Worm (Caenorhabditis elegans): ENCODE results near the gene acbp-6.

The acbp-6 gene

DNA sequence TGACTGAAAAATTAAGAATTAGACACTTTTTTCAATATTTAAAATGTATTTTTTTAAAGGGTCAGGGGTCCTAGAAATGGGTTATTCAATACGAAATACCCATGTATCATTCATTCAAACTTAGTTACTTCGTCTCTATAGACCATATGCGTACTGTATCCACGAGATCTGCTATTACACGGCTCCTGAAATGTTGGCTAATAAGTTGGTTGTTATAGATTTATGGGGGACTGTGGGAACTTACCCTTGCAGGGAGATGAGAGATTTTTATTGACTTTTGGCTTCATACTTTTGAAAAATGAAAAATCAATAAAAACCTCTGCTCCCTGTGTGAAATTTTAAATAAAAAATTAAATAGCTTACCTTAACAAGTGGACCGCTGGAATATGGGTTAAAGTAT lies 5.4 kb upstream of the acbp-6 start:
- no peak for TF ChIP-seq klf-2 (GFP tag; conservative IDR thresholded peaks at IDR 0.05)
- no peak for TF ChIP-seq ref-1 (GFP tag; conservative IDR thresholded peaks at IDR 0.05)
- TF ChIP-seq flt-1 (GFP tag; IDR thresholded peaks at IDR 0.05): no peak
- TF ChIP-seq cog-1 (tag; optimal IDR thresholded peaks at IDR 0.05): no peak

DNA sequence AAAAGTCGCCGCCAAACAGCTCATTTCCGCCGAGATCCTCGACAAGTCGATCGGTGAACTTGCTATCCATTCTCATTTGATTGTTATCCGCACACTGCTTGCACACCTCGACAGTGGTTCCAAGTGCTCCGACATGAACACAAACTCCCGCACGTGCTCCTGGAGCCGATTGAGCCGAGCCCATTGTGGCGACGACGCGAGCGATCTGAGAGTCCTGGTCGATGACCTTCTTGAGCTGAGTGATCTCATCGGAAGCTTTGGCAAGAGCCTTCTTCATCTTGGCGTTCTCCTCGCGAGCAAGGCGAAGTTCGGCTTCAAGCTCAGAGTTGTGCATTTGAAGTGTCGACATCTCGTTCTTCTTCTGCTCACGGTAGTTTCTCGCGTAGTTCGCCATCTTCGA lies 4.9 kb upstream of the acbp-6 start:
- TF ChIP-seq med-1 (GFP tag; optimal IDR thresholded peaks at IDR 0.05; ENCODE audit: insufficient read depth) (no peak), cog-1 (tag; optimal IDR thresholded peaks at IDR 0.05) (no peak), tab-1 (GFP tag; IDR thresholded peaks at IDR 0.05) (no peak), flt-1 (GFP tag; IDR thresholded peaks at IDR 0.05) (no peak), klf-2 (GFP tag; conservative IDR thresholded peaks at IDR 0.05) (no peak)

DNA sequence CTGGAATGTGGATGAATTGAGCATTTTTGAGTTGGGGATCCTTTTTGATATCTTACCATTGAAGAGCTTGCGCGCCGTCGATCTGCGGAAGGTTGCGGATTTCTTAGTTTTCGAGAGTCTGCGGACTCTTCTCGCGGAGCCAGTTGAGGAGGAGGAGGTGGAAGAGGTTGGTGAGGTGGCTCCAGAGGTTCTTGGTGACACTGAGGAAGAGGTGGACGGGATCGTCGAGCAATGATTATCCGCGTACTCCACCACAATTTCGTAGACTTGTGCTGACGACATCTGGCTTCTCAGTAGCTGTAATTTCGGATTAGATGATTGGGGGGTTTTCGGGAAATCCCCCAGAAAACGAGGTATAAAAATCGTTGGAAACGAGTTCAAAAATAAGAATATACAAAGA lies 3.8 kb upstream of the acbp-6 start, which contains the start of gene Y17G7B.21:
Y17G7B.21 (minus strand) TSS at position 299 of the 400 bp plus-strand sequence.
- TF ChIP-seq cog-1 (tag; optimal IDR thresholded peaks at IDR 0.05) (no peak), flt-1 (GFP tag; IDR thresholded peaks at IDR 0.05) (0 out of 2 replicates have a peak, but pooled peaks have one; percentile 50), tab-1 (GFP tag; IDR thresholded peaks at IDR 0.05) (no peak)

DNA sequence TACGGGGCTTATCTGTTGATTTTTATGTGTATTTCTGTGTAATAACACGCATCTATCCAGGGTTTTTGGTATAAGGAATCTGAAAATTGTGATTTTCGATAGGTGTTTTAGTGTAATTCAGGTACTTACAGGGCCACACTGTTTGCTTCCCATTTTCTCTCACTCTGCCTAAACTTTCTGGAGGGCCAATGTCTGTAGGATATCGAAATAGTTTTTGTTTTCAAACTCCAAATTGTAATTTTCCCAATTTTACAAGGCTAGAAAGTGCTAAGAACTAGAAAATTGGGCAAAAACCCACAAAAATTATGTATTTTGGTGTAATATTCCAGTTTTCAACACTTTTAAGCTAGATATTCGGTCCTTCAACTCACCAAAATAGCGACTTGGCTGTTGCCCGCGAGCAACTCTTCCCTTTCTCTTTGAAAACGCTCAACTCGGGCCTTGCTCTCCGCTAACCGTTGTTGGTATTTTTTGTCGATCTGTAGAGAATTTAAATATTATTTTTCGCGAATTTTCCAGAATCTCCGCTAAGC lies 3.3 kb upstream of the acbp-6 start:
- no peak for TF ChIP-seq ref-1 (GFP tag; conservative IDR thresholded peaks at IDR 0.05)
- TF ChIP-seq ztf-29 (GFP tag; IDR thresholded peaks at IDR 0.05): no peak
- TF ChIP-seq klf-2 (GFP tag; conservative IDR thresholded peaks at IDR 0.05): no peak
- TF ChIP-seq med-1 (GFP tag; optimal IDR thresholded peaks at IDR 0.05; ENCODE audit: insufficient read depth): no peak
- no peak for TF ChIP-seq ztf-23 (GFP tag; IDR thresholded peaks at IDR 0.05)
- TF ChIP-seq cog-1 (tag; optimal IDR thresholded peaks at IDR 0.05): no peak
- TF ChIP-seq flt-1 (GFP tag; IDR thresholded peaks at IDR 0.05): no peak
- no peak for TF ChIP-seq T22C8.4 (GFP tag; IDR thresholded peaks at IDR 0.05)
- no peak for TF ChIP-seq tab-1 (GFP tag; IDR thresholded peaks at IDR 0.05)

DNA sequence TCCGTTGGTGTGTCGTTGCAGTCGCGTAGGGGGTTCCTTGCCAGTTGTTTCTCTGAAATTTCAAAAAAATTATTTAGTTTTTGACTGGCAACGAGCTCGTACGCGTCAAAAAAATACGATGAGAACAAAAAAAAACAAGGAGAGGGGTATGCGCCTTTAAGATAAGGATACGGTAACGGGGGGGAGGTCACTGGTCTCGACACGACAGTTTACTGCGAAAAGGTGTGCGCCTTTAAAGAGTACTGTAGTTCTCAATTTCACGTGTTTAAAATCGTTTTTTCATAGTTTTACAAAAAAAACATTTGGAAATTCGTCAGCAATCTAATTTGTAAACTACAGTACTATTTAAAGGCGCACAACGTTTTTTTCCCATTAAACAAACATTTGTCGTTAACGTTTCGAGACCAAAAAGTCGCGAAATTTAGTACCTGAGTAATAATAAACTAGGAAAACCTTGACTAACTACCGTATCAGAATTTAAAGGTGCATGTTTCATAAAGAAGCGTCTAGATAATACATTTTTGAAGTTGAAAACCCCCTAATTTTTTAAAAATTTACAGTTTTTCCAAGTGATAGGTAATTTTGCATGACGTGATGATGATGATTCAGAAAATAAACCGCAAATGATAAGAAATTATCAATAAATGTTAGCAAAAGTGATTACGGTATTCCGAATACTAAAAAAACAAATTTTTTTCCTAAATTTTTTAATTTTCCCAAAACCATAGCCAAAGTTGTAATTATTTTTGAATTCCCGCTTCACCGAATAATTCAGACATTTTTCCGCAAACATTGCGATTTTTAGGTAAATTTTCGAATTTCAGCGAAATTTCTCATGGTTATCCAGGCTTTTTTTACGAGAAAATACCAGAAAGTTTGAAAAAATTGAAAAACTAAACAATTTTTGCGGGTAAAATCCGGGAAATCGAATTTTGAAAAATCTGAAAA lies 790 bp upstream of the acbp-6 start:
- TF ChIP-seq med-1 (GFP tag; optimal IDR thresholded peaks at IDR 0.05; ENCODE audit: insufficient read depth) (no peak), ref-1 (GFP tag; conservative IDR thresholded peaks at IDR 0.05) (no peak), tab-1 (GFP tag; IDR thresholded peaks at IDR 0.05) (no peak), flt-1 (GFP tag; IDR thresholded peaks at IDR 0.05) (no peak), ztf-29 (GFP tag; IDR thresholded peaks at IDR 0.05) (no peak), T22C8.4 (GFP tag; IDR thresholded peaks at IDR 0.05) (no peak)

DNA sequence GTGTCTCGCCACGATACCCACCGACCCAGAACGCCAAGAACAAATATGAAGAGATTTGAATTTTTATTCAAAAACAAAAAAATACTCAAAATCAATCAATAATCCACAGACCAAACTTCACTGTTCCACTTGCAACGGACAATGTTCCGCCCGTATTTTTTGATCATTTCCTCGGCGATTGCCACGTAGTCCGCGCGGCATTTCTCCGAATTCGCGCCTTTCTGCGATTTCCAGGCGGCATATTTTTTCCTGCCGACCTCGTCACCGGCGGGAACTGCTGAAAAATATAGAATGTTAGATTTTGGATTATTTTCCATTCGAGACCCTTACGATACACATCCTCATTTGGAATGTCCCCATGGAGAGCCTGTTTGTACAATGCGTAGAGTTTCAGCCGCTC lies 1.3 kb downstream of the acbp-6 start:
- TF ChIP-seq T22C8.4 (GFP tag; IDR thresholded peaks at IDR 0.05) (no peak), flt-1 (GFP tag; IDR thresholded peaks at IDR 0.05) (no peak), klf-2 (GFP tag; conservative IDR thresholded peaks at IDR 0.05) (no peak), ref-1 (GFP tag; conservative IDR thresholded peaks at IDR 0.05) (no peak), ztf-23 (GFP tag; IDR thresholded peaks at IDR 0.05) (no peak), tab-1 (GFP tag; IDR thresholded peaks at IDR 0.05) (no peak), med-1 (GFP tag; optimal IDR thresholded peaks at IDR 0.05; ENCODE audit: insufficient read depth) (no peak)

DNA sequence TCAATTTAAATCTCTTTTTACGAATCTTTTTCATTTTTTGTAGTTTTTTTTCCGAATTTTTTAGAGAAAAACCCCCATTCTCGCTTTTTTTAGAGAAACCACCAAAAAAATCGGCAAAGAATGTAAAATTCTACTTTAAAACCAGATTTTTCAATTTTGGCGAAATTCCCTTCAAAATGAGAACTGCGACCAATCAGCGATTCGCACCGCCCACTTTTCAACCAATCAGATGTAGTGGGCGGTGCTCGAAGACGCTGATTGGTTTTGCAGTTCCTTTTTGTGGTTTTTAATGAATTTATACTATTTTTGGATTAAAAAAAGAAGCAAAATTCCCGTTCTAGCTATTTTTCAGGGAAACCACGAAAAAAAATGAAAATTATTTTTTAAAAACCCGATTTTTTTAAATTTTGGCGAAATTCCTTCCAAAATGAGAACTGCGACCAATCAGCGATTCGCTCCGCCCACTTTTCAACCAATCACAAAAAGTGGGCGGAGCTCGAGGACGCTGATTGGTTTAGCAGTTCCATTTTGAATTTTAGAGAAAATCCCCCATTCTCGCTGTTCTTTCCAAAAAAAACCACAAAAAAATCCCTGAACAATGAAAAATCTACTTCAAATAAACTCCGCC lies 2.4 kb downstream of the acbp-6 start:
- TF ChIP-seq med-1 (GFP tag; optimal IDR thresholded peaks at IDR 0.05; ENCODE audit: insufficient read depth): no peak
- no peak for TF ChIP-seq ztf-29 (GFP tag; IDR thresholded peaks at IDR 0.05)
- no peak for TF ChIP-seq ztf-23 (GFP tag; IDR thresholded peaks at IDR 0.05)
- no peak for TF ChIP-seq T22C8.4 (GFP tag; IDR thresholded peaks at IDR 0.05)
- TF ChIP-seq cog-1 (tag; optimal IDR thresholded peaks at IDR 0.05): no peak
- no peak for TF ChIP-seq klf-2 (GFP tag; conservative IDR thresholded peaks at IDR 0.05)

DNA sequence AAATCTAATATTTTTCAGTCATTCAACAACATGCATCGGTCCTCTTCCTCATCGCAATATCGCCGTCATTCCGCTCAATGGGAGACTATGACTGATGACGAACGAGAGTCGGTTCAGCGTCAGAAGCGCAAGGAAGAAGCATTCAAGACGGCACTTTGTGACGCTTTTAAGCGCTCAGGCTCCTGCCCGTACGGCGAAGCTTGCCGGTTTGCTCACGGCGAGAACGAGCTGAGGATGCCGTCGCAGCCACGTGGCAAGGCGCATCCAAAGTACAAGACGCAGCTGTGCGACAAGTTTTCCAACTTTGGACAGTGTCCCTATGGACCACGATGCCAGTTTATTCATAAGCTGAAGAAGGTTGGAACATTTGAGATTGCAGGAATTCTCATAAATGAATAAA lies 4.5 kb downstream of the acbp-6 start:
- TF ChIP-seq ztf-29 (GFP tag; IDR thresholded peaks at IDR 0.05) (no peak), tab-1 (GFP tag; IDR thresholded peaks at IDR 0.05) (no peak), klf-2 (GFP tag; conservative IDR thresholded peaks at IDR 0.05) (no peak), cog-1 (tag; optimal IDR thresholded peaks at IDR 0.05) (no peak), ref-1 (GFP tag; conservative IDR thresholded peaks at IDR 0.05) (no peak), med-1 (GFP tag; optimal IDR thresholded peaks at IDR 0.05; ENCODE audit: insufficient read depth) (no peak), ztf-23 (GFP tag; IDR thresholded peaks at IDR 0.05) (no peak), flt-1 (GFP tag; IDR thresholded peaks at IDR 0.05) (no peak), T22C8.4 (GFP tag; IDR thresholded peaks at IDR 0.05) (no peak)

DNA sequence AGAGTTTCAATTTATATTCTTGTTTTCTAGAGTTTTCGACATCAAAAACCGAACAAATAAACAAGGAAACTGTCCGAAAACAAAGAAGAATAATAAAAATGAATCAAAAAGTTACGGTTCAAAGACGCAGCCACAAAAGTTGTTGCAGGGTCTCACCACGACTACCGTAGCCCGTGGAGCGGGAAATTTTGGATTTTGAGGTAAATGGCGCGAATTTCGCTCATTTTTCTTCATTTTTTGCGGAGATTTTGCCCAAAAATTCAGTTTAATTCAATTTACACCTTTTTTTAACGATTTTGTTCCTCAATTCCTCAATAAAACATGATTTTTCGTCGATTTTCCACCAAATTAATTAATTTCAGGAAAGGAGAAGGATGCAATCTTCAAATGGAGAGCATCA lies 5.3 kb downstream of the acbp-6 start, which contains the start of gene mex-1:
mex-1 (plus strand) TSS at position 363 of the 400 bp plus-strand sequence.
- TF ChIP-seq ref-1 (GFP tag; conservative IDR thresholded peaks at IDR 0.05) (no peak), ztf-23 (GFP tag; IDR thresholded peaks at IDR 0.05) (no peak), klf-2 (GFP tag; conservative IDR thresholded peaks at IDR 0.05) (no peak), tab-1 (GFP tag; IDR thresholded peaks at IDR 0.05) (no peak), cog-1 (tag; optimal IDR thresholded peaks at IDR 0.05) (no peak), ztf-29 (GFP tag; IDR thresholded peaks at IDR 0.05) (no peak), flt-1 (GFP tag; IDR thresholded peaks at IDR 0.05) (no peak)
